Worm (Caenorhabditis elegans): ENCODE measurements around the gene F29F11.20.

The F29F11.20 gene

ce11 chrV:10716865-10717713, 29.4 kb downstream of the F29F11.20 start (continued):
- no peak for TF ChIP-seq daf-8 (GFP tag; IDR thresholded peaks at IDR 0.05)
- no peak for TF ChIP-seq lin-13 (GFP tag; optimal IDR thresholded peaks at IDR 0.05)
- peak; percentile 31 for TF ChIP-seq mes-2 (tag; optimal IDR thresholded peaks at IDR 0.05; ENCODE audit: poor library complexity, severe bottlenecking)
- peak; percentile 86 for TF ChIP-seq mxl-3 (GFP tag; optimal IDR thresholded peaks at IDR 0.05)
- TF ChIP-seq fkh-10 (GFP tag; optimal IDR thresholded peaks at IDR 0.05) = no peak
- peak; percentile 83 for TF ChIP-seq cey-2 (tag; optimal IDR thresholded peaks at IDR 0.05; ENCODE audit: borderline replicate concordance, insufficient read depth)
- peak; percentile 92 for TF ChIP-seq nhr-25 (tag; optimal IDR thresholded peaks at IDR 0.05; ENCODE audit: borderline replicate concordance, insufficient read depth)

ce11 chrV:10718037-10718436, 30.3 kb downstream of the F29F11.20 start:
- TF ChIP-seq gei-8 (GFP tag; optimal IDR thresholded peaks at IDR 0.05) = no peak
- TF ChIP-seq ceh-20 (GFP tag; IDR thresholded peaks at IDR 0.05) = no peak
- no peak for TF ChIP-seq lin-29 (GFP tag; IDR thresholded peaks at IDR 0.05)
- no peak for TF ChIP-seq nhr-41 (GFP tag; IDR thresholded peaks at IDR 0.05)
- TF ChIP-seq attf-4 (tag; optimal IDR thresholded peaks at IDR 0.05) = no peak
- no peak for TF ChIP-seq spr-1 (tag; optimal IDR thresholded peaks at IDR 0.05)
- no peak for TF ChIP-seq zag-1 (tag; optimal IDR thresholded peaks at IDR 0.05)
- TF ChIP-seq hif-1 (tag; optimal IDR thresholded peaks at IDR 0.05) = no peak
- no peak for TF ChIP-seq ztf-7 (tag; optimal IDR thresholded peaks at IDR 0.05)

ce11 chrV:10719019-10719832, 31.5 kb downstream of the F29F11.20 start:
- TF ChIP-seq nhr-11 (tag; optimal IDR thresholded peaks at IDR 0.05) (peak; percentile 76), lsy-2 (tag; optimal IDR thresholded peaks at IDR 0.05) (no peak), Y48G9A.11 (GFP tag; IDR thresholded peaks at IDR 0.05) (no peak), hlh-30 (tag; optimal IDR thresholded peaks at IDR 0.05; ENCODE audit: insufficient read depth) (peak; percentile 70), dmd-6 (GFP tag; IDR thresholded peaks at IDR 0.05) (peak; percentile 19; the same call in 1 of the 2 replicates), nhr-28 (tag; optimal IDR thresholded peaks at IDR 0.05) (peak; percentile 2), unc-62 (GFP tag; optimal IDR thresholded peaks at IDR 0.05 in 1 of 2) (peak in 1 of 2 experiments; percentile 92), unc-62 (tag; optimal IDR thresholded peaks at IDR 0.05) (no peak), mdl-1 (tag; optimal IDR thresholded peaks at IDR 0.05) (no peak), mep-1 (tag; optimal IDR thresholded peaks at IDR 0.05) (peak; percentile 47), pha-4 (GFP tag; IDR thresholded peaks at IDR 0.05) (0 out of 2 replicates have a peak, but pooled peaks have one; percentile 60), pha-4 (tag; optimal IDR thresholded peaks at IDR 0.05) (no peak), aha-1 (tag) (peak; percentile 80), hlh-11 (tag; optimal IDR thresholded peaks at IDR 0.05) (peak; percentile 6)

ce11 chrV:10719833-10720170, 32.1 kb downstream of the F29F11.20 start:
- TF ChIP-seq pqm-1 (tag; optimal IDR thresholded peaks at IDR 0.05) (peak; percentile 34), ceh-44 (GFP tag; IDR thresholded peaks at IDR 0.05) (no peak), hlh-30 (tag; optimal IDR thresholded peaks at IDR 0.05; ENCODE audit: insufficient read depth) (peak; percentile 98), dmd-8 (GFP tag; IDR thresholded peaks at IDR 0.05) (no peak), lin-15B (tag; optimal IDR thresholded peaks at IDR 0.05) (no peak), dmd-6 (GFP tag; IDR thresholded peaks at IDR 0.05) (peak; percentile 78), hlh-11 (tag; optimal IDR thresholded peaks at IDR 0.05) (peak; percentile 84), mep-1 (tag; optimal IDR thresholded peaks at IDR 0.05) (peak; percentile 71), rbr-2 (tag; optimal IDR thresholded peaks at IDR 0.05) (peak; percentile 14), F44E2.7 (GFP tag; IDR thresholded peaks at IDR 0.05) (no peak), lsy-2 (tag; optimal IDR thresholded peaks at IDR 0.05) (peak in 1 of 2 experiments; percentile 48), fos-1 (tag; optimal IDR thresholded peaks at IDR 0.05) (peak; percentile 45), lim-7 (GFP tag; IDR thresholded peaks at IDR 0.05) (no peak), hif-1 (tag; optimal IDR thresholded peaks at IDR 0.05) (peak in 1 of 2 experiments; percentile 60), nhr-42 (GFP tag; IDR thresholded peaks at IDR 0.05) (no peak), mxl-3 (GFP tag; optimal IDR thresholded peaks at IDR 0.05) (peak; percentile 62), nhr-111 (GFP tag; optimal IDR thresholded peaks at IDR 0.05) (no peak), daf-12 (tag; optimal IDR thresholded peaks at IDR 0.05) (no peak), lir-3 (tag; optimal IDR thresholded peaks at IDR 0.05) (no peak), mdl-1 (tag; optimal IDR thresholded peaks at IDR 0.05) (peak; percentile 44 to 82), lin-1 (GFP tag; IDR thresholded peaks at IDR 0.05) (peak; percentile 40; the same call in 1 of the 2 replicates)
